Worm (Caenorhabditis elegans) whole organism, L1 larva: ENCODE data around the gene ZC204.17.

ENCODE experiments used
- C16A3.4 ChIP-seq: fragments of 150-350 bp; optimal IDR thresholded peaks from 2 replicates; lab custom pipeline; 2014; ENCODE audit warnings: missing biosample characterization, missing genetic modification characterization
- C34B4.2 ChIP-seq: sonication (generic microtip); optimal IDR thresholded peaks from 2 replicates; lab custom pipeline; 2017; ENCODE audit warnings: mild to moderate bottlenecking, missing genetic modification characterization, missing compliant biosample characterization
- F16B12.6 ChIP-seq: fragments of 150-350 bp; optimal IDR thresholded peaks from 2 replicates; lab custom pipeline; 2014; ENCODE audit warnings: missing biosample characterization, missing genetic modification characterization
- Y116A8C.19 ChIP-seq: sonication (generic microtip); optimal IDR thresholded peaks from 2 replicates; lab custom pipeline; 2016; ENCODE audit warnings: missing compliant biosample characterization, missing genetic modification characterization, borderline replicate concordance
- alr-1 ChIP-seq: fragments of 200-800 bp; sonication (Bioruptor generic); optimal IDR thresholded peaks from 2 replicates; lab custom pipeline; 2018; ENCODE audit warnings: borderline replicate concordance, mild to moderate bottlenecking, missing genetic modification characterization, missing compliant biosample characterization
- aly-2 ChIP-seq: fragments of 150-350 bp; optimal IDR thresholded peaks from 2 replicates; lab custom pipeline; 2014; ENCODE audit warnings: missing biosample characterization, missing genetic modification characterization
- ceh-63 ChIP-seq: fragments of 200-800 bp; sonication (Bioruptor generic); optimal IDR thresholded peaks from 2 replicates; lab custom pipeline; 2018; ENCODE audit warnings: mild to moderate bottlenecking, missing genetic modification characterization, missing compliant biosample characterization
- ceh-8 ChIP-seq: fragments of 200-800 bp; sonication (Bioruptor generic); optimal IDR thresholded peaks from 2 replicates; lab custom pipeline; 2018; ENCODE audit warnings: mild to moderate bottlenecking, missing genetic modification characterization, moderate library complexity, missing compliant biosample characterization
- ceh-82 ChIP-seq, 3 experiments: fragments of 150-350 bp in 1 of 3; sonication (generic microtip) in 2 of 3; optimal IDR thresholded peaks; 2 replicates each; lab custom pipeline; 2014 to 2017; ENCODE audit warnings: missing biosample characterization in 3 of 3, missing genetic modification characterization in 3 of 3
- ces-1 ChIP-seq: fragments of 150-350 bp; optimal IDR thresholded peaks from 2 replicates; lab custom pipeline; 2014; ENCODE audit warnings: missing biosample characterization, missing genetic modification reagents, missing genetic modification characterization
- dpl-1 ChIP-seq, 3 experiments: fragments of 150-350 bp in 2 of 3; sonication (generic microtip) in 1 of 3; optimal IDR thresholded peaks; 2 replicates each; lab custom pipeline; 2014 to 2017; ENCODE audit warnings: missing biosample characterization in 3 of 3, missing genetic modification characterization in 3 of 3, missing genetic modification reagents in 3 of 3
- egl-13 ChIP-seq: sonication (generic microtip); optimal IDR thresholded peaks from 2 replicates; lab custom pipeline; 2016; ENCODE audit warnings: missing genotype, missing genetic modification reagents, missing genetic modification characterization, missing compliant biosample characterization
- egl-27 ChIP-seq, 2 experiments: fragments of 150-350 bp in 1 of 2; sonication (generic microtip); optimal IDR thresholded peaks; 3 replicates each; lab custom pipeline; 2017 to 2018; ENCODE audit warnings: missing biosample characterization in 2 of 2, missing genetic modification characterization in 2 of 2, missing genetic modification reagents in 2 of 2
- fkh-10 ChIP-seq: sonication (generic microtip); optimal IDR thresholded peaks from 2 replicates; lab custom pipeline; 2017; ENCODE audit warnings: missing biosample characterization, missing genetic modification reagents, missing genetic modification characterization
- fos-1 ChIP-seq: fragments of 150-350 bp; optimal IDR thresholded peaks from 2 replicates; lab custom pipeline; 2014; ENCODE audit warnings: missing biosample characterization, missing genetic modification characterization
- grh-1 ChIP-seq: fragments of 200-800 bp; sonication (Bioruptor generic); IDR thresholded peaks from 2 replicates; pipeline ENCODE4 v1.3.6; 2022; ENCODE audit warnings: missing genetic modification reagents, missing genetic modification characterization, missing compliant biosample characterization
- isw-1 ChIP-seq: fragments of 200-800 bp; sonication (Bioruptor generic); IDR thresholded peaks from 2 replicates; pipeline ENCODE4 v1.3.6; 2022; ENCODE audit warnings: missing genetic modification characterization, missing compliant biosample characterization
- lsy-2 ChIP-seq, 2 experiments: fragments of 150-350 bp; optimal IDR thresholded peaks; 2 replicates each; lab custom pipeline; 2014; ENCODE audit warnings: missing biosample characterization in 2 of 2, missing genetic modification characterization in 2 of 2
- mdl-1 ChIP-seq, 2 experiments: fragments of 150-350 bp; optimal IDR thresholded peaks; 2 replicates each; lab custom pipeline; 2014 to 2017; ENCODE audit warnings: missing biosample characterization in 2 of 2, missing genetic modification characterization in 2 of 2, inconsistent platforms in 1 of 2
- nhr-12 ChIP-seq: sonication (generic microtip); optimal IDR thresholded peaks from 2 replicates; lab custom pipeline; 2017; ENCODE audit warnings: missing biosample characterization, missing genetic modification characterization
- nhr-237 ChIP-seq: fragments of 150-350 bp; optimal IDR thresholded peaks from 2 replicates; lab custom pipeline; 2014; ENCODE audit warnings: missing biosample characterization, missing genetic modification characterization
- nhr-28 ChIP-seq: fragments of 150-350 bp; optimal IDR thresholded peaks from 2 replicates; lab custom pipeline; 2014; ENCODE audit warnings: missing biosample characterization, missing genetic modification characterization
- nhr-77 ChIP-seq: fragments of 150-350 bp; optimal IDR thresholded peaks from 2 replicates; lab custom pipeline; 2014; ENCODE audit warnings: missing biosample characterization, missing genetic modification characterization
- nhr-84 ChIP-seq: sonication (generic microtip); optimal IDR thresholded peaks from 2 replicates; lab custom pipeline; 2017; ENCODE audit warnings: missing biosample characterization, missing genetic modification characterization
- nhr-85 ChIP-seq: sonication (generic microtip); peaks from one replicate; lab custom pipeline; 2016; ENCODE audit warnings: missing genetic modification characterization, inconsistent platforms, missing compliant biosample characterization
- pag-3 ChIP-seq: sonication (generic microtip); optimal IDR thresholded peaks from 2 replicates; lab custom pipeline; 2017; ENCODE audit warnings: missing genetic modification characterization, mild to moderate bottlenecking, missing compliant biosample characterization, antibody characterized with exemption, borderline replicate concordance; ENCODE audit not compliant: insufficient read depth
- pax-3 ChIP-seq: fragments of 200-800 bp; sonication (Bioruptor generic); optimal IDR thresholded peaks from 2 replicates; lab custom pipeline; 2018; ENCODE audit warnings: mild to moderate bottlenecking, missing genetic modification characterization, moderate library complexity, missing compliant biosample characterization
- pqm-1 ChIP-seq: sonication (generic microtip); optimal IDR thresholded peaks from 3 replicates; lab custom pipeline; 2017; ENCODE audit warnings: missing biosample characterization, missing genetic modification characterization
- snu-23 ChIP-seq: sonication (generic microtip); optimal IDR thresholded peaks from 2 replicates; lab custom pipeline; 2016; ENCODE audit warnings: missing genetic modification characterization, missing compliant biosample characterization
- swsn-7 ChIP-seq: sonication (generic microtip); optimal IDR thresholded peaks from 2 replicates; lab custom pipeline; 2016; ENCODE audit warnings: missing genetic modification characterization, missing compliant biosample characterization
- tlp-1 ChIP-seq: fragments of 150-350 bp; optimal IDR thresholded peaks from 2 replicates; lab custom pipeline; 2014; ENCODE audit warnings: missing biosample characterization, missing genetic modification characterization
- unc-130 ChIP-seq: fragments of 150-350 bp; optimal IDR thresholded peaks from 2 replicates; lab custom pipeline; 2017; ENCODE audit warnings: missing biosample characterization, missing genetic modification characterization, inconsistent platforms
- unc-98 ChIP-seq: fragments of 200-800 bp; sonication (Bioruptor generic); IDR thresholded peaks from 2 replicates; pipeline ENCODE4 v1.3.6; 2022; ENCODE audit warnings: missing genetic modification characterization, missing compliant biosample characterization
- xbp-1 ChIP-seq: sonication (generic microtip); optimal IDR thresholded peaks from 2 replicates; lab custom pipeline; 2016; ENCODE audit warnings: missing genetic modification characterization, missing compliant biosample characterization
- zag-1 ChIP-seq: fragments of 150-350 bp; optimal IDR thresholded peaks from 2 replicates; lab custom pipeline; 2014; ENCODE audit warnings: missing biosample characterization, missing genetic modification characterization
- zip-4 ChIP-seq: fragments of 200-800 bp; sonication (Bioruptor generic); optimal IDR thresholded peaks from 2 replicates; lab custom pipeline; 2018; ENCODE audit warnings: mild to moderate bottlenecking, missing genetic modification characterization, moderate library complexity, missing compliant biosample characterization
- ztf-4 ChIP-seq: fragments of 150-350 bp; optimal IDR thresholded peaks from 2 replicates; lab custom pipeline; 2014; ENCODE audit warnings: missing biosample characterization, missing genetic modification characterization

ZC204.17 gene

ce11 chrII:1646199-1646598, at the start of gene ZC204.17:
Gene ZC204.17, minus strand, starts transcription at chrII:1646299.
- no peak for TF ChIP-seq zip-4 (GFP tag; lab: Kevin White, UChicago)
- TF ChIP-seq mdl-1 (tag; optimal IDR thresholded peaks at IDR 0.05; lab: Kevin White, UChicago) = no peak
- no peak for TF ChIP-seq tlp-1
- TF ChIP-seq isw-1 (GFP tag; lab: Robert Waterston, UW) = no peak
- TF ChIP-seq swsn-7 = no peak
- no peak for TF ChIP-seq egl-27 (tag; optimal IDR thresholded peaks at IDR 0.05; lab: Kevin White, UChicago)
- TF ChIP-seq pax-3 (tag; lab: Kevin White, UChicago) = no peak
- no peak for TF ChIP-seq fkh-10
- TF ChIP-seq egl-13 (tag; lab: Kevin White, UChicago) = no peak
- TF ChIP-seq ceh-82 (tag; optimal IDR thresholded peaks at IDR 0.05; lab: Kevin White, UChicago) = no peak
- no peak for TF ChIP-seq nhr-85
- no peak for TF ChIP-seq xbp-1 (tag; lab: Kevin White, UChicago)
- TF ChIP-seq lsy-2 (tag; optimal IDR thresholded peaks at IDR 0.05; lab: Kevin White, UChicago) = no peak
- TF ChIP-seq nhr-77 (tag; lab: Kevin White, UChicago) = no peak
- no peak for TF ChIP-seq ceh-8 (GFP tag; lab: Kevin White, UChicago)

ce11 chrII:1695861-1696260, 49.8 kb upstream of the ZC204.17 start, which contains the start of gene F58E1.13:
Gene F58E1.13, minus strand, starts transcription at chrII:1695872.
- TF ChIP-seq F16B12.6 (tag; lab: Kevin White, UChicago) (no peak), dpl-1 (GFP tag; optimal IDR thresholded peaks at IDR 0.05; lab: Kevin White, UChicago) (no peak), nhr-237 (tag; lab: Kevin White, UChicago) (no peak), Y116A8C.19 (tag; lab: Kevin White, UChicago) (no peak)
- TF ChIP-seq, all 84 proteins: peak for 0

ce11 chrII:1694530-1694929, 48.4 kb upstream of the ZC204.17 start, which contains the start of gene fbxc-26:
Gene fbxc-26, minus strand, starts transcription at chrII:1694630.
- TF ChIP-seq C16A3.4 (tag; lab: Kevin White, UChicago) (no peak), aly-2 (tag; lab: Kevin White, UChicago) (no peak), ceh-63 (no peak), fkh-10 (no peak), lsy-2 (tag; optimal IDR thresholded peaks at IDR 0.05; lab: Kevin White, UChicago) (no peak), pqm-1 (tag; lab: Kevin White, UChicago) (no peak), grh-1 (no peak), nhr-84 (tag; lab: Kevin White, UChicago) (no peak), unc-130 (tag; lab: Kevin White, UChicago) (no peak), isw-1 (GFP tag; lab: Robert Waterston, UW) (no peak), F16B12.6 (tag; lab: Kevin White, UChicago) (no peak), swsn-7 (no peak), ces-1 (GFP tag; lab: Kevin White, UChicago) (no peak), unc-98 (GFP tag; lab: Robert Waterston, UW) (no peak), zag-1 (no peak), nhr-28 (tag; lab: Kevin White, UChicago) (no peak)
- TF ChIP-seq, all 84 proteins: peak for 0

ce11 chrII:1692827-1693226, 46.7 kb upstream of the ZC204.17 start, which contains the start of gene fbxc-21:
Gene fbxc-21, minus strand, starts transcription at chrII:1692927.
- TF ChIP-seq nhr-12 (tag; lab: Kevin White, UChicago) (no peak), snu-23 (GFP tag; lab: Kevin White, UChicago) (no peak), egl-27 (tag; optimal IDR thresholded peaks at IDR 0.05; lab: Kevin White, UChicago) (no peak), mdl-1 (tag; optimal IDR thresholded peaks at IDR 0.05; lab: Kevin White, UChicago) (no peak), C34B4.2 (tag; lab: Kevin White, UChicago) (no peak), ztf-4 (tag; lab: Kevin White, UChicago) (no peak), alr-1 (tag; lab: Kevin White, UChicago) (no peak), pag-3 (no peak), fos-1 (tag; lab: Kevin White, UChicago) (no peak), dpl-1 (GFP tag; optimal IDR thresholded peaks at IDR 0.05; lab: Kevin White, UChicago) (no peak)
